Worm (Caenorhabditis elegans) whole organism, L3 larva: Measurements from ENCODE around the gene M88.4.

Experiments used
- daf-12 ChIP-seq: fragments of 150-350 bp; optimal IDR thresholded peaks from 2 replicates; lab custom pipeline; 2014; ENCODE audit warnings: missing biosample characterization, missing genetic modification reagents, missing genetic modification characterization
- eor-1 ChIP-seq, 2 experiments: fragments of 150-350 bp; optimal IDR thresholded peaks; 2 replicates each; lab custom pipeline; 2014 to 2018; ENCODE audit warnings: missing biosample characterization in 2 of 2, missing genetic modification characterization in 2 of 2
- nhr-12 ChIP-seq: fragments of 150-350 bp; optimal IDR thresholded peaks from 2 replicates; lab custom pipeline; 2014; ENCODE audit warnings: missing biosample characterization, missing genetic modification characterization
- snpc-4 ChIP-seq: fragments of 150-350 bp; optimal IDR thresholded peaks from 2 replicates; lab custom pipeline; 2014; ENCODE audit warnings: missing biosample characterization, missing genetic modification characterization

- no peak for TF ChIP-seq daf-12 (tag; lab: Kevin White, UChicago)
- no peak for TF ChIP-seq eor-1 (tag; optimal IDR thresholded peaks at IDR 0.05; lab: Kevin White, UChicago)
- TF ChIP-seq snpc-4 (tag; lab: Kevin White, UChicago), result no peak
- no peak for TF ChIP-seq nhr-12 (tag; lab: Kevin White, UChicago)
These were observed 44.5 kb upstream of the M88.4 start for ce11 chrIII:4504358-4504757.
